Worm (Caenorhabditis elegans) whole organism, L4 larva: ENCODE data around the gene pptr-1.

Experiments
- D1046.2 ChIP-seq: fragments of 200-800 bp; sonication (Bioruptor generic); IDR thresholded peaks from 2 replicates; pipeline ENCODE4 v1.3.6; 2022; ENCODE audit warnings: missing genetic modification characterization, missing compliant biosample characterization
- R02D3.7 ChIP-seq: fragments of 150-350 bp; sonication (generic microtip); optimal IDR thresholded peaks from 3 replicates; lab custom pipeline; 2014; ENCODE audit warnings: missing biosample characterization, missing genetic modification characterization
- T20F7.1 ChIP-seq: fragments of 200-800 bp; sonication (Bioruptor generic); optimal IDR thresholded peaks from 2 replicates; lab custom pipeline; 2018; ENCODE audit warnings: mild to moderate bottlenecking, missing genetic modification characterization, missing compliant biosample characterization
- Y75B8A.6 ChIP-seq: fragments of 200-800 bp; sonication (Bioruptor generic); IDR thresholded peaks from 2 replicates; pipeline ENCODE4 v1.3.6; 2022; ENCODE audit warnings: missing genetic modification reagents, missing genetic modification characterization, missing compliant biosample characterization
- ceh-62 ChIP-seq: sonication (generic microtip); optimal IDR thresholded peaks from 2 replicates; lab custom pipeline; 2017; ENCODE audit warnings: missing biosample characterization, missing genetic modification characterization
- ces-1 ChIP-seq: fragments of 150-350 bp; sonication (generic microtip); optimal IDR thresholded peaks from 4 replicates; lab custom pipeline; 2014; ENCODE audit warnings: missing biosample characterization, missing genetic modification reagents, missing genetic modification characterization
- daf-16 ChIP-seq, 3 experiments: sonication (generic microtip); optimal IDR thresholded peaks; 2 replicates each; lab custom pipeline; 2016 to 2017; ENCODE audit warnings: missing genetic modification characterization in 3 of 3, missing genetic modification reagents in 3 of 3, mild to moderate bottlenecking in 2 of 3, missing compliant biosample characterization in 2 of 3, missing biosample characterization in 1 of 3, moderate library complexity in 1 of 3
- dmd-9 ChIP-seq: fragments of 200-800 bp; sonication (Bioruptor generic); IDR thresholded peaks from 2 replicates; pipeline ENCODE4 v1.3.6; 2022; ENCODE audit warnings: missing genetic modification reagents, missing genetic modification characterization, missing compliant biosample characterization
- egl-43 ChIP-seq: fragments of 200-800 bp; sonication (Bioruptor generic); IDR thresholded peaks from 2 replicates; pipeline ENCODE4 v1.3.6; 2022; ENCODE audit warnings: missing genetic modification reagents, missing genetic modification characterization, missing compliant biosample characterization
- fkh-10 ChIP-seq: fragments of 150-350 bp; optimal IDR thresholded peaks from 2 replicates; lab custom pipeline; 2014; ENCODE audit warnings: missing biosample characterization, missing genetic modification reagents, missing genetic modification characterization
- hif-1 ChIP-seq, 2 experiments: sonication (generic microtip); optimal IDR thresholded peaks; 2 replicates each; lab custom pipeline; 2016 to 2017; ENCODE audit warnings: missing compliant biosample characterization in 2 of 2, missing genetic modification characterization in 2 of 2, missing genetic modification reagents in 2 of 2, missing genotype in 2 of 2, mild to moderate bottlenecking in 1 of 2
- hmg-1.1 ChIP-seq: fragments of 200-800 bp; sonication (Bioruptor generic); IDR thresholded peaks from 2 replicates; pipeline ENCODE4 v1.3.6; 2022; ENCODE audit warnings: missing genetic modification reagents, missing genetic modification characterization, missing compliant biosample characterization
- jun-1 ChIP-seq: fragments of 150-350 bp; optimal IDR thresholded peaks from 2 replicates; lab custom pipeline; 2014; ENCODE audit warnings: missing biosample characterization, missing genetic modification reagents, missing genetic modification characterization
- lin-38 ChIP-seq: fragments of 200-800 bp; sonication (Bioruptor generic); IDR thresholded peaks from 2 replicates; pipeline ENCODE4 v1.3.6; 2022; ENCODE audit warnings: missing genetic modification reagents, missing genetic modification characterization, missing compliant biosample characterization
- lin-39 ChIP-seq: fragments of 150-350 bp; optimal IDR thresholded peaks from 2 replicates; lab custom pipeline; 2014; ENCODE audit warnings: missing biosample characterization, missing genetic modification reagents, missing genetic modification characterization
- lsy-2 ChIP-seq, 2 experiments: fragments of 150-350 bp in 1 of 2; sonication (generic microtip) in 1 of 2; optimal IDR thresholded peaks; 2 replicates each; lab custom pipeline; 2014 to 2017; ENCODE audit warnings: missing biosample characterization in 2 of 2, missing genetic modification characterization in 2 of 2
- madf-5 ChIP-seq, 2 experiments: fragments of 200-800 bp; sonication (Bioruptor generic); IDR thresholded peaks; 2 replicates each; pipeline ENCODE4 v1.3.6; 2022; ENCODE audit warnings: missing compliant biosample characterization in 2 of 2, missing genetic modification characterization in 2 of 2
- madf-9 ChIP-seq: fragments of 200-800 bp; sonication (Bioruptor generic); conservative IDR thresholded peaks from 2 replicates; pipeline ENCODE4 v1.3.6; 2022; ENCODE audit warnings: missing genetic modification reagents, missing genetic modification characterization, missing compliant biosample characterization
- mep-1 ChIP-seq: fragments of 150-350 bp; sonication (generic microtip); optimal IDR thresholded peaks from 3 replicates; lab custom pipeline; 2014; ENCODE audit warnings: missing biosample characterization, missing genetic modification characterization
- nhr-237 ChIP-seq: sonication (generic microtip); optimal IDR thresholded peaks from 2 replicates; lab custom pipeline; 2017; ENCODE audit warnings: missing biosample characterization, missing genetic modification characterization
- nhr-28 ChIP-seq: fragments of 150-350 bp; optimal IDR thresholded peaks from 2 replicates; lab custom pipeline; 2014; ENCODE audit warnings: missing biosample characterization, missing genetic modification characterization
- nhr-41 ChIP-seq: fragments of 200-800 bp; sonication (Bioruptor generic); IDR thresholded peaks from 2 replicates; pipeline ENCODE4 v1.3.6; 2022; ENCODE audit warnings: missing genetic modification reagents, missing genetic modification characterization, missing compliant biosample characterization
- nhr-42 ChIP-seq: fragments of 200-800 bp; sonication (Bioruptor generic); IDR thresholded peaks from 2 replicates; pipeline ENCODE4 v1.3.6; 2022; ENCODE audit warnings: missing genetic modification characterization, missing compliant biosample characterization
- nhr-6 ChIP-seq: fragments of 150-350 bp; optimal IDR thresholded peaks from 2 replicates; lab custom pipeline; 2014; ENCODE audit warnings: missing biosample characterization, missing genetic modification characterization
- pqm-1 ChIP-seq: sonication (generic microtip); optimal IDR thresholded peaks from 2 replicates; lab custom pipeline; 2017; ENCODE audit warnings: missing biosample characterization, missing genetic modification characterization
- set-16 ChIP-seq: fragments of 200-800 bp; sonication (Bioruptor generic); IDR thresholded peaks from 2 replicates; pipeline ENCODE4 v1.3.6; 2022; ENCODE audit warnings: missing genetic modification reagents, missing genetic modification characterization, missing compliant biosample characterization
- skn-1 ChIP-seq: fragments of 150-350 bp; optimal IDR thresholded peaks from 2 replicates; lab custom pipeline; 2014; ENCODE audit warnings: missing biosample characterization, missing genetic modification characterization
- snpc-1.2 ChIP-seq: fragments of 200-800 bp; sonication (Bioruptor generic); IDR thresholded peaks from 2 replicates; pipeline ENCODE4 v1.3.6; 2022; ENCODE audit warnings: missing genetic modification reagents, missing genetic modification characterization, missing compliant biosample characterization
- unc-130 ChIP-seq: sonication (generic microtip); optimal IDR thresholded peaks from 2 replicates; lab custom pipeline; 2016; ENCODE audit warnings: missing genetic modification reagents, missing genetic modification characterization, missing compliant biosample characterization
- unc-62 ChIP-seq, 3 experiments: fragments of 150-350 bp in 1 of 3; sonication (generic microtip); optimal IDR thresholded peaks in 2 of 3; peaks in 1 of 3; 1 replicate in 1 of 3; 2 replicates in 2 of 3; lab custom pipeline; 2014 to 2017; ENCODE audit warnings: missing biosample characterization in 3 of 3, missing genetic modification characterization in 3 of 3, missing genetic modification reagents in 3 of 3, missing genotype in 1 of 3
- vab-7 ChIP-seq: fragments of 200-800 bp; sonication (Bioruptor generic); IDR thresholded peaks from 2 replicates; pipeline ENCODE4 v1.3.6; 2022; ENCODE audit warnings: missing genetic modification reagents, missing genetic modification characterization, missing compliant biosample characterization
- zfp-2 ChIP-seq: sonication (generic microtip); optimal IDR thresholded peaks from 2 replicates; lab custom pipeline; 2016; ENCODE audit warnings: mild to moderate bottlenecking, missing genetic modification characterization, missing compliant biosample characterization
- zip-11 ChIP-seq: fragments of 200-800 bp; sonication (Bioruptor generic); IDR thresholded peaks from 2 replicates; pipeline ENCODE4 v1.3.6; 2022; ENCODE audit warnings: missing genetic modification characterization, missing compliant biosample characterization

The pptr-1 gene

ce11 chrV:16370039-16370438 lies 12.7 kb downstream of the pptr-1 start (continued):
- peak in 1 of 2 experiments; percentile 61 for TF ChIP-seq hif-1 (tag; optimal IDR thresholded peaks at IDR 0.05; lab: Kevin White, UChicago)
- TF ChIP-seq zfp-2 (tag; lab: Kevin White, UChicago) = peak; percentile 62
- TF ChIP-seq madf-5 (GFP tag; IDR thresholded peaks at IDR 0.05; lab: Robert Waterston, UW) = peak; percentile 65 to 79; a peak in 2 of 4 replicates
- no peak for TF ChIP-seq lin-39 (tag; lab: Kevin White, UChicago)
- TF ChIP-seq T20F7.1 (GFP tag; lab: Kevin White, UChicago) = no peak
- no peak for TF ChIP-seq nhr-237 (tag; lab: Kevin White, UChicago)
- TF ChIP-seq lsy-2 (tag; optimal IDR thresholded peaks at IDR 0.05; lab: Kevin White, UChicago) = peak in 1 of 2 experiments; percentile 68
- no peak for TF ChIP-seq fkh-10 (GFP tag; lab: Kevin White, UChicago)

ce11 chrV:16374676-16375075 lies 17.4 kb downstream of the pptr-1 start, which contains the start of gene srv-34:
TSS of gene srv-34 (minus strand) at chrV:16374776.
- TF ChIP-seq unc-62 (GFP tag; optimal IDR thresholded peaks at IDR 0.05 in 1 of 2; lab: Kevin White, UChicago) (peak in 1 of 2 experiments; percentile 62), unc-62 (tag; optimal IDR thresholded peaks at IDR 0.05; lab: Kevin White, UChicago) (no peak), skn-1 (no peak), pqm-1 (tag; lab: Kevin White, UChicago) (no peak)
- TF ChIP-seq, all 104 proteins: peak for 1

- no peak for TF ChIP-seq vab-7 (GFP tag; lab: Robert Waterston, UW)
- 0 out of 2 replicates have a peak, but pooled peaks have one; percentile 41 for TF ChIP-seq snpc-1.2 (GFP tag; lab: Robert Waterston, UW)
- TF ChIP-seq unc-130 = no peak
- no peak for TF ChIP-seq lin-38 (GFP tag; lab: Robert Waterston, UW)
- TF ChIP-seq Y75B8A.6 (GFP tag; lab: Robert Waterston, UW) = no peak
- TF ChIP-seq zip-11 = no peak
- peak; percentile 95 for TF ChIP-seq set-16 (GFP tag; lab: Robert Waterston, UW)
- TF ChIP-seq, all 104 proteins: peak for 2
Measured at ce11 chrV:16376430-16376948, 19.2 kb downstream of the pptr-1 start.

- TF ChIP-seq daf-16 (GFP tag; optimal IDR thresholded peaks at IDR 0.05; lab: Kevin White, UChicago) = no peak
- no peak for TF ChIP-seq daf-16 (tag; optimal IDR thresholded peaks at IDR 0.05; lab: Kevin White, UChicago)
- no peak for TF ChIP-seq nhr-237 (tag; lab: Kevin White, UChicago)
- TF ChIP-seq madf-9 (GFP tag; lab: Robert Waterston, UW) = no peak
- TF ChIP-seq nhr-41 = no peak
- TF ChIP-seq D1046.2 (GFP tag; lab: Robert Waterston, UW) = peak; percentile 72; the same call in 1 of the 2 replicates
- 0 out of 2 replicates have a peak, but pooled peaks have one; percentile 21 for TF ChIP-seq dmd-9 (GFP tag; lab: Robert Waterston, UW)
- peak; percentile 91 for TF ChIP-seq set-16 (GFP tag; lab: Robert Waterston, UW)
- no peak for TF ChIP-seq R02D3.7
- TF ChIP-seq mep-1 (tag; lab: Kevin White, UChicago) = no peak
- no peak for TF ChIP-seq T20F7.1 (GFP tag; lab: Kevin White, UChicago)
- TF ChIP-seq nhr-28 (tag; lab: Kevin White, UChicago) = no peak
- TF ChIP-seq ces-1 (GFP tag; lab: Kevin White, UChicago) = no peak
- peak; percentile 60; the same call in 1 of the 2 replicates for TF ChIP-seq egl-43 (GFP tag; lab: Robert Waterston, UW)
- peak; percentile 25; the same call in 1 of the 2 replicates for TF ChIP-seq nhr-42 (GFP tag; lab: Robert Waterston, UW)
- no peak for TF ChIP-seq hmg-1.1
- no peak for TF ChIP-seq ceh-62 (tag; lab: Kevin White, UChicago)
- no peak for TF ChIP-seq jun-1 (tag; lab: Kevin White, UChicago)
- no peak for TF ChIP-seq nhr-6 (tag; lab: Kevin White, UChicago)
Measured at ce11 chrV:16377188-16377587, 19.9 kb downstream of the pptr-1 start.
